Worm (Caenorhabditis elegans): ENCODE measurements around the gene F13A7.12.

DNA sequence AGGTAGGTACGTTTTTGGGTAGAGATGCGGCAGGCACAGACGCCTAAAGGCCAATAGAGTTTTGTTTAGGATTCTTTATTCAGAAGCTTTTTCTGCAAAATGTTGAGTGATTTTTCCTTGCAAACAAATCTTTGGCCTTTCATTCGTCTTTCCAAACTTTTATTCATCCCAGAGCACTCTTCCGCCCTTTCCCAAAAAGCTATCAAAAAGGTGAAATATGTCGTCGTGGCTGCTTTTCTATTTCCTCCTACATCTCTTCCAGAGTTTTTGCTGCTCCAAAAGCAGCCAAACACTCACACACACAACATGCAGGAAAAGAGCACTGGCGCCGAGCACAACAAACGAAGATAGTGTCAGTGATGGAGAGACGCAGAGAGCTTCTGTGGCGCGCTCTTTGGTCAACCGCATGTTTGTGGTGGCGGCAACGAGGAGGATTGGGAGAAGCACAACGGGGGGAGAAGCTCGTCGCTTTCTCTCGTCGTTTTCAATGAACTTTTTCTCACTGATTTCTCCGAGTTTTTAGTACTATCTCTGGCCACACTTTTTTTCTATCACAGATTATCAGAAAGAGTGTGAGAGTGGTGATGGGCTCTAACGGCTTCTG, 45.0 kb upstream of the F13A7.12 start:
- TF ChIP-seq aly-2 (tag; optimal IDR thresholded peaks at IDR 0.05), result no peak
- TF ChIP-seq lsy-2 (tag; optimal IDR thresholded peaks at IDR 0.05), result peak in 1 of 2 experiments; percentile 50
- TF ChIP-seq sma-3 (GFP tag; optimal IDR thresholded peaks at IDR 0.05), result no peak
- no peak for TF ChIP-seq unc-62 (GFP tag; optimal IDR thresholded peaks at IDR 0.05)
- TF ChIP-seq nhr-11 (tag; optimal IDR thresholded peaks at IDR 0.05), result no peak
- peak in 1 of 2 experiments; percentile 43 for TF ChIP-seq mdl-1 (tag; optimal IDR thresholded peaks at IDR 0.05)
- TF ChIP-seq nhr-77 (tag; optimal IDR thresholded peaks at IDR 0.05), result no peak
- no peak for TF ChIP-seq nhr-10 (tag; optimal IDR thresholded peaks at IDR 0.05)
- TF ChIP-seq elt-3 (tag; optimal IDR thresholded peaks at IDR 0.05), result no peak
- no peak for TF ChIP-seq skn-1 (tag; optimal IDR thresholded peaks at IDR 0.05)
- TF ChIP-seq mbf-1 (tag; optimal IDR thresholded peaks at IDR 0.05), result no peak

All from whole organism, L2 larva.